Worm (Caenorhabditis elegans) whole organism, L4 larva: ENCODE measurements around the gene air-1.

Source experiments
- F10B5.3 ChIP-seq: sonication (generic microtip); optimal IDR thresholded peaks from 2 replicates; lab custom pipeline; 2016; ENCODE audit warnings: mild to moderate bottlenecking, missing genetic modification characterization, missing compliant biosample characterization
- F26F4.8 ChIP-seq: fragments of 200-800 bp; sonication (Bioruptor generic); conservative IDR thresholded peaks from 2 replicates; pipeline ENCODE4 v1.3.6; 2022; ENCODE audit warnings: missing genetic modification characterization, missing compliant biosample characterization
- F37D6.2 ChIP-seq: sonication (generic microtip); optimal IDR thresholded peaks from 2 replicates; lab custom pipeline; 2016; ENCODE audit warnings: mild to moderate bottlenecking, missing genetic modification characterization, missing compliant biosample characterization
- F44E2.7 ChIP-seq: fragments of 200-800 bp; sonication (Bioruptor generic); IDR thresholded peaks from 2 replicates; pipeline ENCODE4 v2.1.2; 2022; ENCODE audit warnings: missing genetic modification characterization, missing compliant biosample characterization
- Y48G9A.11 ChIP-seq: fragments of 200-800 bp; sonication (Bioruptor generic); IDR thresholded peaks from 2 replicates; pipeline ENCODE4 v1.3.6; 2022; ENCODE audit warnings: missing genetic modification reagents, missing genetic modification characterization, missing compliant biosample characterization
- Y75B8A.6 ChIP-seq: fragments of 200-800 bp; sonication (Bioruptor generic); IDR thresholded peaks from 2 replicates; pipeline ENCODE4 v1.3.6; 2022; ENCODE audit warnings: missing genetic modification reagents, missing genetic modification characterization, missing compliant biosample characterization
- aly-2 ChIP-seq: sonication (generic microtip); optimal IDR thresholded peaks from 2 replicates; lab custom pipeline; 2018; ENCODE audit warnings: missing biosample characterization, missing genetic modification characterization
- attf-4 ChIP-seq: sonication (generic microtip); optimal IDR thresholded peaks from 3 replicates; lab custom pipeline; 2017; ENCODE audit warnings: missing biosample characterization, missing genetic modification characterization
- ceh-28 ChIP-seq: fragments of 150-350 bp; optimal IDR thresholded peaks from 2 replicates; lab custom pipeline; 2014; ENCODE audit warnings: missing biosample characterization, missing genetic modification reagents, missing genetic modification characterization
- ceh-32 ChIP-seq: sonication (generic microtip); optimal IDR thresholded peaks from 2 replicates; lab custom pipeline; 2016; ENCODE audit warnings: mild to moderate bottlenecking, missing genetic modification characterization, missing compliant biosample characterization; ENCODE audit not compliant: poor library complexity
- ceh-44 ChIP-seq: fragments of 200-800 bp; sonication (Bioruptor generic); IDR thresholded peaks from 2 replicates; pipeline ENCODE4 v1.3.6; 2022; ENCODE audit warnings: missing genetic modification reagents, missing genetic modification characterization, missing compliant biosample characterization
- ceh-82 ChIP-seq: sonication (generic microtip); optimal IDR thresholded peaks from 2 replicates; lab custom pipeline; 2017; ENCODE audit warnings: missing biosample characterization, missing genetic modification characterization
- ctbp-1 ChIP-seq: fragments of 200-800 bp; sonication (Bioruptor generic); IDR thresholded peaks from 2 replicates; pipeline ENCODE4 v1.3.6; 2022; ENCODE audit warnings: missing genetic modification reagents, missing genetic modification characterization, missing compliant biosample characterization
- daf-16 ChIP-seq, 3 experiments: sonication (generic microtip); optimal IDR thresholded peaks; 2 replicates each; lab custom pipeline; 2016 to 2017; ENCODE audit warnings: missing genetic modification characterization in 3 of 3, missing genetic modification reagents in 3 of 3, mild to moderate bottlenecking in 2 of 3, missing compliant biosample characterization in 2 of 3, missing biosample characterization in 1 of 3, moderate library complexity in 1 of 3
- dmd-6 ChIP-seq: fragments of 200-800 bp; sonication (Bioruptor generic); IDR thresholded peaks from 2 replicates; pipeline ENCODE4 v1.3.6; 2022; ENCODE audit warnings: missing genetic modification reagents, missing genetic modification characterization, missing compliant biosample characterization
- dmd-9 ChIP-seq: fragments of 200-800 bp; sonication (Bioruptor generic); IDR thresholded peaks from 2 replicates; pipeline ENCODE4 v1.3.6; 2022; ENCODE audit warnings: missing genetic modification reagents, missing genetic modification characterization, missing compliant biosample characterization
- duxl-1 ChIP-seq: sonication (generic microtip); optimal IDR thresholded peaks from 2 replicates; lab custom pipeline; 2016; ENCODE audit warnings: mild to moderate bottlenecking, missing genetic modification characterization, moderate library complexity, missing compliant biosample characterization; ENCODE audit not compliant: poor library complexity
- fkh-10 ChIP-seq: fragments of 150-350 bp; optimal IDR thresholded peaks from 2 replicates; lab custom pipeline; 2014; ENCODE audit warnings: missing biosample characterization, missing genetic modification reagents, missing genetic modification characterization
- hlh-30 ChIP-seq: sonication (generic microtip); optimal IDR thresholded peaks from 2 replicates; lab custom pipeline; 2017; ENCODE audit warnings: antibody characterized with exemption, mild to moderate bottlenecking, missing genetic modification characterization, missing compliant biosample characterization; ENCODE audit not compliant: insufficient read depth
- hmg-1.1 ChIP-seq: fragments of 200-800 bp; sonication (Bioruptor generic); IDR thresholded peaks from 2 replicates; pipeline ENCODE4 v1.3.6; 2022; ENCODE audit warnings: missing genetic modification reagents, missing genetic modification characterization, missing compliant biosample characterization
- jun-1 ChIP-seq: fragments of 150-350 bp; optimal IDR thresholded peaks from 2 replicates; lab custom pipeline; 2014; ENCODE audit warnings: missing biosample characterization, missing genetic modification reagents, missing genetic modification characterization
- lin-13 ChIP-seq: fragments of 150-350 bp; optimal IDR thresholded peaks from 2 replicates; lab custom pipeline; 2014; ENCODE audit warnings: missing biosample characterization, missing genetic modification reagents, missing genetic modification characterization
- lin-15B ChIP-seq: fragments of 150-350 bp; sonication (generic microtip); optimal IDR thresholded peaks from 3 replicates; lab custom pipeline; 2014; ENCODE audit warnings: missing biosample characterization, missing genetic modification characterization
- lin-39 ChIP-seq: fragments of 150-350 bp; optimal IDR thresholded peaks from 2 replicates; lab custom pipeline; 2014; ENCODE audit warnings: missing biosample characterization, missing genetic modification reagents, missing genetic modification characterization
- lir-3 ChIP-seq: sonication (generic microtip); optimal IDR thresholded peaks from 2 replicates; lab custom pipeline; 2016; ENCODE audit warnings: mild to moderate bottlenecking, missing genetic modification characterization, missing compliant biosample characterization
- madf-5 ChIP-seq, 2 experiments: fragments of 200-800 bp; sonication (Bioruptor generic); IDR thresholded peaks; 2 replicates each; pipeline ENCODE4 v1.3.6; 2022; ENCODE audit warnings: missing compliant biosample characterization in 2 of 2, missing genetic modification characterization in 2 of 2
- madf-9 ChIP-seq: fragments of 200-800 bp; sonication (Bioruptor generic); conservative IDR thresholded peaks from 2 replicates; pipeline ENCODE4 v1.3.6; 2022; ENCODE audit warnings: missing genetic modification reagents, missing genetic modification characterization, missing compliant biosample characterization
- mdl-1 ChIP-seq, 2 experiments: fragments of 150-350 bp in 1 of 2; sonication (generic microtip) in 1 of 2; optimal IDR thresholded peaks; 2 replicates each; lab custom pipeline; 2014 to 2017; ENCODE audit warnings: missing biosample characterization in 2 of 2, missing genetic modification characterization in 2 of 2
- mdt-29 ChIP-seq: fragments of 200-800 bp; sonication (Bioruptor generic); IDR thresholded peaks from 2 replicates; pipeline ENCODE4 v1.3.6; 2022; ENCODE audit warnings: missing genetic modification reagents, missing genetic modification characterization, missing compliant biosample characterization
- mxl-2 ChIP-seq: fragments of 200-800 bp; sonication (Bioruptor generic); conservative IDR thresholded peaks from 2 replicates; pipeline ENCODE4 v1.3.6; 2022; ENCODE audit warnings: missing genetic modification reagents, missing genetic modification characterization, missing compliant biosample characterization
- nhr-10 ChIP-seq: fragments of 150-350 bp; optimal IDR thresholded peaks from 2 replicates; lab custom pipeline; 2014; ENCODE audit warnings: missing biosample characterization, missing genetic modification characterization
- nhr-102 ChIP-seq: sonication (generic microtip); optimal IDR thresholded peaks from 2 replicates; lab custom pipeline; 2016; ENCODE audit warnings: mild to moderate bottlenecking, missing genetic modification characterization, moderate library complexity, missing compliant biosample characterization
- nhr-11 ChIP-seq: fragments of 150-350 bp; optimal IDR thresholded peaks from 2 replicates; lab custom pipeline; 2014; ENCODE audit warnings: missing biosample characterization, missing genetic modification characterization
- nhr-111 ChIP-seq: fragments of 200-800 bp; sonication (Bioruptor generic); optimal IDR thresholded peaks from 2 replicates; lab custom pipeline; 2018; ENCODE audit warnings: mild to moderate bottlenecking, missing genetic modification characterization, missing compliant biosample characterization
- nhr-28 ChIP-seq: fragments of 150-350 bp; optimal IDR thresholded peaks from 2 replicates; lab custom pipeline; 2014; ENCODE audit warnings: missing biosample characterization, missing genetic modification characterization
- nhr-41 ChIP-seq: fragments of 200-800 bp; sonication (Bioruptor generic); IDR thresholded peaks from 2 replicates; pipeline ENCODE4 v1.3.6; 2022; ENCODE audit warnings: missing genetic modification reagents, missing genetic modification characterization, missing compliant biosample characterization
- nhr-42 ChIP-seq: fragments of 200-800 bp; sonication (Bioruptor generic); IDR thresholded peaks from 2 replicates; pipeline ENCODE4 v1.3.6; 2022; ENCODE audit warnings: missing genetic modification characterization, missing compliant biosample characterization
- nhr-48 ChIP-seq: sonication (generic microtip); optimal IDR thresholded peaks from 2 replicates; lab custom pipeline; 2016; ENCODE audit warnings: mild to moderate bottlenecking, missing genetic modification characterization, missing compliant biosample characterization
- pha-4 ChIP-seq, 2 experiments: fragments of 150-350 bp in 1 of 2; fragments of 200-800 bp in 1 of 2; sonication (Bioruptor generic) in 1 of 2; IDR thresholded peaks in 1 of 2; optimal IDR thresholded peaks in 1 of 2; 2 replicates each; pipeline versions ENCODE4 v1.3.6 to Lab custom; 2014 to 2022; ENCODE audit warnings: missing genetic modification characterization in 2 of 2, missing genetic modification reagents in 2 of 2, missing biosample characterization in 1 of 2, missing compliant biosample characterization in 1 of 2
- sdz-12 ChIP-seq: fragments of 200-800 bp; sonication (Bioruptor generic); optimal IDR thresholded peaks from 2 replicates; lab custom pipeline; 2018; ENCODE audit warnings: mild to moderate bottlenecking, missing genetic modification characterization, missing compliant biosample characterization
- skn-1 ChIP-seq: fragments of 150-350 bp; optimal IDR thresholded peaks from 2 replicates; lab custom pipeline; 2014; ENCODE audit warnings: missing biosample characterization, missing genetic modification characterization
- snpc-1.2 ChIP-seq: fragments of 200-800 bp; sonication (Bioruptor generic); IDR thresholded peaks from 2 replicates; pipeline ENCODE4 v1.3.6; 2022; ENCODE audit warnings: missing genetic modification reagents, missing genetic modification characterization, missing compliant biosample characterization
- snpc-4 ChIP-seq: fragments of 150-350 bp; optimal IDR thresholded peaks from 2 replicates; lab custom pipeline; 2014; ENCODE audit warnings: missing biosample characterization, missing genetic modification characterization
- spr-3 ChIP-seq: fragments of 200-800 bp; sonication (Bioruptor generic); optimal IDR thresholded peaks from 2 replicates; lab custom pipeline; 2018; ENCODE audit warnings: mild to moderate bottlenecking, missing genetic modification characterization, missing compliant biosample characterization
- tag-97 ChIP-seq: fragments of 200-800 bp; sonication (Bioruptor generic); IDR thresholded peaks from 2 replicates; pipeline ENCODE4 v1.3.6; 2022; ENCODE audit warnings: missing genetic modification characterization, missing compliant biosample characterization
- unc-39 ChIP-seq: sonication (generic microtip); optimal IDR thresholded peaks from 2 replicates; lab custom pipeline; 2017; ENCODE audit warnings: missing biosample characterization, missing genetic modification characterization
- unc-62 ChIP-seq, 3 experiments: fragments of 150-350 bp in 1 of 3; sonication (generic microtip); optimal IDR thresholded peaks in 2 of 3; peaks in 1 of 3; 1 replicate in 1 of 3; 2 replicates in 2 of 3; lab custom pipeline; 2014 to 2017; ENCODE audit warnings: missing biosample characterization in 3 of 3, missing genetic modification characterization in 3 of 3, missing genetic modification reagents in 3 of 3, missing genotype in 1 of 3
- zfp-3 ChIP-seq: fragments of 200-800 bp; sonication (Bioruptor generic); conservative IDR thresholded peaks from 2 replicates; pipeline ENCODE4 v1.3.6; 2022; ENCODE audit warnings: missing genetic modification reagents, missing genetic modification characterization, missing compliant biosample characterization
- zip-11 ChIP-seq: fragments of 200-800 bp; sonication (Bioruptor generic); IDR thresholded peaks from 2 replicates; pipeline ENCODE4 v1.3.6; 2022; ENCODE audit warnings: missing genetic modification characterization, missing compliant biosample characterization
- ztf-7 ChIP-seq: fragments of 150-350 bp; optimal IDR thresholded peaks from 2 replicates; lab custom pipeline; 2014; ENCODE audit warnings: missing biosample characterization, missing genetic modification characterization

air-1 gene

ce11 chrV:8228712-8229119, 7.4 kb downstream of the air-1 start (continued):
- TF ChIP-seq pha-4 (GFP tag; IDR thresholded peaks at IDR 0.05; lab: Robert Waterston, UW) (peak; percentile 86), pha-4 (tag; optimal IDR thresholded peaks at IDR 0.05; lab: Kevin White, UChicago) (no peak), fkh-10 (GFP tag; lab: Kevin White, UChicago) (no peak), Y75B8A.6 (GFP tag; lab: Robert Waterston, UW) (no peak), mxl-2 (GFP tag; lab: Robert Waterston, UW) (no peak), snpc-4 (tag; lab: Kevin White, UChicago) (peak; percentile 96), madf-5 (GFP tag; IDR thresholded peaks at IDR 0.05; lab: Robert Waterston, UW) (no peak), mdt-29 (peak; percentile 70), nhr-42 (GFP tag; lab: Robert Waterston, UW) (peak; percentile 47), daf-16 (GFP tag; optimal IDR thresholded peaks at IDR 0.05; lab: Kevin White, UChicago) (peak; percentile 65 to 88), daf-16 (tag; optimal IDR thresholded peaks at IDR 0.05; lab: Kevin White, UChicago) (peak; percentile 86), mdl-1 (tag; optimal IDR thresholded peaks at IDR 0.05; lab: Kevin White, UChicago) (peak; percentile 48 to 51), jun-1 (tag; lab: Kevin White, UChicago) (no peak), madf-9 (GFP tag; lab: Robert Waterston, UW) (0 out of 2 replicates have a peak, but pooled peaks have one; percentile 10), ctbp-1 (GFP tag; lab: Robert Waterston, UW) (peak; percentile 66; the same call in 1 of the 2 replicates), nhr-11 (tag; lab: Kevin White, UChicago) (peak; percentile 49), F37D6.2 (peak; percentile 66), duxl-1 (peak; percentile 92), nhr-28 (tag; lab: Kevin White, UChicago) (peak; percentile 56), skn-1 (tag; lab: Kevin White, UChicago) (no peak), zip-11 (GFP tag; lab: Robert Waterston, UW) (no peak), ceh-28 (tag; lab: Kevin White, UChicago) (no peak), unc-39 (no peak), attf-4 (no peak), snpc-1.2 (GFP tag; lab: Robert Waterston, UW) (peak; percentile 92), nhr-111 (GFP tag; lab: Kevin White, UChicago) (peak; percentile 70), nhr-10 (tag; lab: Kevin White, UChicago) (peak; percentile 16), ztf-7 (tag; lab: Kevin White, UChicago) (peak; percentile 4), lin-15B (tag; lab: Kevin White, UChicago) (no peak), ceh-44 (peak; percentile 93), dmd-6 (GFP tag; lab: Robert Waterston, UW) (peak; percentile 74), nhr-41 (GFP tag; lab: Robert Waterston, UW) (0 out of 2 replicates have a peak, but pooled peaks have one; percentile 8), hlh-30 (tag; lab: Kevin White, UChicago) (peak; percentile 80), nhr-102 (tag; lab: Kevin White, UChicago) (peak; percentile 91), Y48G9A.11 (peak; percentile 92), lin-13 (GFP tag; lab: Kevin White, UChicago) (peak; percentile 78), F10B5.3 (tag; lab: Kevin White, UChicago) (peak; percentile 83), ceh-82 (tag; lab: Kevin White, UChicago) (no peak), aly-2 (tag; lab: Kevin White, UChicago) (no peak), F44E2.7 (GFP tag; lab: Robert Waterston, UW) (no peak), unc-62 (GFP tag; optimal IDR thresholded peaks at IDR 0.05 in 1 of 2; lab: Kevin White, UChicago) (peak in 1 of 2 experiments; percentile 90), unc-62 (tag; optimal IDR thresholded peaks at IDR 0.05; lab: Kevin White, UChicago) (no peak), zfp-3 (GFP tag; lab: Robert Waterston, UW) (no peak), spr-3 (peak; percentile 68), F26F4.8 (no peak), hmg-1.1 (GFP tag; lab: Robert Waterston, UW) (peak; percentile 88), ceh-32 (no peak), dmd-9 (GFP tag; lab: Robert Waterston, UW) (peak; percentile 74), lin-39 (tag; lab: Kevin White, UChicago) (no peak), nhr-48 (tag; lab: Kevin White, UChicago) (peak; percentile 81), lir-3 (tag; lab: Kevin White, UChicago) (peak; percentile 22), tag-97 (no peak), sdz-12 (GFP tag; lab: Kevin White, UChicago) (no peak)
